Fruit fly (Drosophila melanogaster) whole organism, embryonic: ENCODE data around the gene CG13067.

ENCODE experiments used
- ATbp ChIP-seq: fragments of 200-800 bp; sonication (Bioruptor generic); optimal IDR thresholded peaks from 2 replicates; lab custom pipeline; 2017; ENCODE audit warnings: missing biosample characterization, mild to moderate bottlenecking, missing genetic modification characterization, missing genetic modification reagents
- Asciz ChIP-seq: fragments of 200-800 bp; sonication (Bioruptor generic); optimal IDR thresholded peaks from 2 replicates; lab custom pipeline; 2017; ENCODE audit warnings: missing biosample characterization, mild to moderate bottlenecking, missing genetic modification characterization, missing genetic modification reagents
- Awh ChIP-seq: fragments of 200-800 bp; sonication (Bioruptor generic); IDR thresholded peaks from 2 replicates; pipeline ENCODE4, ENCODE4 v1.3.6; 2022; ENCODE audit warnings: missing biosample characterization, missing genetic modification characterization
- CG11398 ChIP-seq: fragments of 200-800 bp; sonication (Bioruptor generic); optimal IDR thresholded peaks from 2 replicates; lab custom pipeline; 2016; ENCODE audit warnings: missing biosample characterization, missing genetic modification characterization
- CG12071 ChIP-seq: fragments of 200-800 bp; sonication (Bioruptor generic); optimal IDR thresholded peaks from 3 replicates; lab custom pipeline; 2018; ENCODE audit warnings: missing biosample characterization, mild to moderate bottlenecking, missing genetic modification characterization
- CG15269 ChIP-seq: fragments of 200-800 bp; sonication (Bioruptor generic); optimal IDR thresholded peaks from 2 replicates; lab custom pipeline; 2018; ENCODE audit warnings: missing biosample characterization, mild to moderate bottlenecking, missing genetic modification characterization, moderate library complexity
- CG1647 ChIP-seq: fragments of 200-800 bp; sonication (Bioruptor generic); optimal IDR thresholded peaks from 3 replicates; lab custom pipeline; 2016; ENCODE audit warnings: missing biosample characterization, missing genetic modification characterization
- CG17802 ChIP-seq: fragments of 200-800 bp; sonication (Bioruptor generic); optimal IDR thresholded peaks from 2 replicates; lab custom pipeline; 2018; ENCODE audit warnings: missing biosample characterization, mild to moderate bottlenecking, missing genetic modification characterization, moderate library complexity
- CG1832 ChIP-seq: fragments of 200-800 bp; sonication (Bioruptor generic); optimal IDR thresholded peaks from 2 replicates; lab custom pipeline; 2017; ENCODE audit warnings: missing biosample characterization, mild to moderate bottlenecking, missing genetic modification characterization, inconsistent platforms
- CG30431 ChIP-seq: fragments of 200-800 bp; sonication (Bioruptor generic); optimal IDR thresholded peaks from 2 replicates; lab custom pipeline; 2017; ENCODE audit warnings: missing biosample characterization, missing genetic modification characterization
- CG3065 ChIP-seq: fragments of 200-800 bp; sonication (Bioruptor generic); optimal IDR thresholded peaks from 2 replicates; lab custom pipeline; 2016; ENCODE audit warnings: missing biosample characterization, missing genetic modification characterization
- CG31365 ChIP-seq: fragments of 200-800 bp; sonication (Bioruptor generic); optimal IDR thresholded peaks from 2 replicates; lab custom pipeline; 2018; ENCODE audit warnings: missing biosample characterization, mild to moderate bottlenecking, missing genetic modification characterization
- CG31441 ChIP-seq: fragments of 200-800 bp; sonication (Bioruptor generic); IDR thresholded peaks from 2 replicates; pipeline ENCODE4 v1.3.6; 2022; ENCODE audit warnings: missing biosample characterization, missing genetic modification characterization
- CG3281 ChIP-seq: fragments of 200-800 bp; sonication (Bioruptor generic); optimal IDR thresholded peaks from 3 replicates; lab custom pipeline; 2017; ENCODE audit warnings: missing biosample characterization, mild to moderate bottlenecking, missing genetic modification characterization
- CG7372 ChIP-seq: fragments of 200-800 bp; sonication (Bioruptor generic); IDR thresholded peaks from 2 replicates; pipeline ENCODE4 v1.3.6; 2022; ENCODE audit warnings: missing biosample characterization, missing genetic modification characterization
- CG8281 ChIP-seq: fragments of 200-800 bp; sonication (Bioruptor generic); optimal IDR thresholded peaks from 2 replicates; lab custom pipeline; 2018; ENCODE audit warnings: missing biosample characterization, mild to moderate bottlenecking, missing genetic modification characterization, moderate library complexity
- CG9215 ChIP-seq: fragments of 200-800 bp; sonication (Bioruptor generic); IDR thresholded peaks from 2 replicates; pipeline ENCODE4 v1.3.6; 2022; ENCODE audit warnings: missing biosample characterization, missing genetic modification characterization
- CrebB ChIP-seq: fragments of 200-800 bp; sonication (Bioruptor generic); optimal IDR thresholded peaks from 3 replicates; lab custom pipeline; 2018; ENCODE audit warnings: missing biosample characterization, mild to moderate bottlenecking, missing genetic modification characterization
- D ChIP-seq, 2 experiments: fragments of 200-800 bp in 1 of 2; fragments of >200 bp in 1 of 2; sonication (Bioruptor generic) in 1 of 2; optimal IDR thresholded peaks; 2 replicates in 1 of 2; 3 replicates in 1 of 2; lab custom pipeline; 2017; ENCODE audit warnings: mild to moderate bottlenecking in 1 of 2, missing biosample characterization in 1 of 2, missing genetic modification characterization in 1 of 2, missing genetic modification reagents in 1 of 2
- Dbx ChIP-seq: fragments of 200-800 bp; sonication (Bioruptor generic); IDR thresholded peaks from 3 replicates; pipeline ENCODE4 v1.3.6; 2022; ENCODE audit warnings: missing biosample characterization, missing genetic modification characterization
- Deaf1 ChIP-seq: fragments of 200-800 bp; optimal IDR thresholded peaks from 3 replicates; lab custom pipeline; 2019; ENCODE audit warnings: missing biosample characterization, mild to moderate bottlenecking, missing genetic modification characterization, moderate library complexity
- Dfd ChIP-seq, 2 experiments: fragments of >200 bp; optimal IDR thresholded peaks; 2 replicates each; lab custom pipeline; 2017; ENCODE audit warnings: missing biosample characterization in 2 of 2, missing genetic modification characterization in 2 of 2
- Dip3 ChIP-seq: fragments of 200-800 bp; sonication (Bioruptor generic); optimal IDR thresholded peaks from 3 replicates; lab custom pipeline; 2016; ENCODE audit warnings: missing biosample characterization, missing genetic modification characterization
- Dref ChIP-seq: fragments of 200-800 bp; sonication (Bioruptor generic); IDR thresholded peaks from 2 replicates; pipeline ENCODE4 v1.3.6; 2022; ENCODE audit warnings: missing biosample characterization, missing genetic modification characterization
- Drgx ChIP-seq: fragments of 200-800 bp; sonication (Bioruptor generic); IDR thresholded peaks from 2 replicates; pipeline ENCODE4 v1.3.6; 2022; ENCODE audit warnings: missing biosample characterization, missing genetic modification characterization
- Ets65A ChIP-seq: fragments of 200-800 bp; sonication (Bioruptor generic); peaks from one replicate; lab custom pipeline; 2016; ENCODE audit warnings: missing biosample characterization, missing genetic modification characterization
- Gsc ChIP-seq: fragments of 200-800 bp; sonication (Bioruptor generic); IDR thresholded peaks from 2 replicates; pipeline ENCODE4 v1.3.6; 2022; ENCODE audit warnings: missing biosample characterization, missing genetic modification characterization
- Hr51 ChIP-seq, 2 experiments: fragments of 200-800 bp; sonication (Bioruptor generic); optimal IDR thresholded peaks; 2 replicates in 1 of 2; 3 replicates in 1 of 2; lab custom pipeline; 2016 to 2018; ENCODE audit warnings: missing biosample characterization in 2 of 2, missing genetic modification characterization in 2 of 2, mild to moderate bottlenecking in 1 of 2, moderate library complexity in 1 of 2
- Hr78 ChIP-seq, 2 experiments: fragments of 200-800 bp in 1 of 2; fragments of >200 bp in 1 of 2; sonication (Bioruptor generic) in 1 of 2; optimal IDR thresholded peaks; 2 replicates each; lab custom pipeline; 2017 to 2019; ENCODE audit warnings: missing biosample characterization in 2 of 2, missing genetic modification characterization in 2 of 2, mild to moderate bottlenecking in 1 of 2, moderate library complexity in 1 of 2
- Med ChIP-seq: fragments of 200-800 bp; sonication (Bioruptor generic); peaks from one replicate; lab custom pipeline; 2016; ENCODE audit warnings: missing biosample characterization, missing genetic modification characterization, mild to moderate bottlenecking, inconsistent platforms, moderate library complexity
- Mes4 ChIP-seq: fragments of 200-800 bp; sonication (Bioruptor generic); optimal IDR thresholded peaks from 2 replicates; lab custom pipeline; 2016; ENCODE audit warnings: missing biosample characterization, missing genetic modification characterization
- NC2α ChIP-seq: fragments of 200-800 bp; sonication (Bioruptor generic); optimal IDR thresholded peaks from 2 replicates; lab custom pipeline; 2016; ENCODE audit warnings: missing biosample characterization, missing genetic modification characterization
- Sry-β ChIP-seq: fragments of 200-800 bp; sonication (Bioruptor generic); optimal IDR thresholded peaks from 2 replicates; lab custom pipeline; 2018; ENCODE audit warnings: missing biosample characterization, mild to moderate bottlenecking, missing genetic modification characterization, moderate library complexity
- Xrp1 ChIP-seq: fragments of 200-800 bp; sonication (Bioruptor generic); IDR thresholded peaks from 2 replicates; pipeline ENCODE4 v1.3.6; 2022; ENCODE audit warnings: missing biosample characterization, missing genetic modification characterization
- abd-A ChIP-seq: fragments of 200-800 bp; sonication (Bioruptor generic); optimal IDR thresholded peaks from 3 replicates; lab custom pipeline; 2019; ENCODE audit warnings: missing biosample characterization, mild to moderate bottlenecking, missing genetic modification characterization, moderate library complexity
- ash1 ChIP-seq: fragments of 200-800 bp; sonication (Bioruptor generic); optimal IDR thresholded peaks from 2 replicates; lab custom pipeline; 2018; ENCODE audit warnings: missing biosample characterization, mild to moderate bottlenecking, missing genetic modification characterization
- esg ChIP-seq: fragments of 200-800 bp; sonication (Bioruptor generic); conservative IDR thresholded peaks from 2 replicates; pipeline ENCODE4 v1.3.6; 2022; ENCODE audit warnings: missing biosample characterization, missing genetic modification characterization
- fru ChIP-seq: fragments of >200 bp; optimal IDR thresholded peaks from 2 replicates; lab custom pipeline; 2017
- lbe ChIP-seq: fragments of 200-800 bp; sonication (Bioruptor generic); optimal IDR thresholded peaks from 2 replicates; lab custom pipeline; 2016; ENCODE audit warnings: missing biosample characterization, mild to moderate bottlenecking, missing genetic modification characterization
- lmd ChIP-seq: fragments of 200-800 bp; sonication (Bioruptor generic); IDR thresholded peaks from 2 replicates; pipeline ENCODE4 v1.3.6; 2022; ENCODE audit warnings: missing biosample characterization, missing genetic modification characterization
- oc ChIP-seq: fragments of 200-800 bp; sonication (Bioruptor generic); optimal IDR thresholded peaks from 2 replicates; lab custom pipeline; 2018; ENCODE audit warnings: missing biosample characterization, mild to moderate bottlenecking, missing genetic modification characterization, moderate library complexity
- pita ChIP-seq: fragments of 200-800 bp; sonication (Bioruptor generic); optimal IDR thresholded peaks from 2 replicates; lab custom pipeline; 2017; ENCODE audit warnings: missing biosample characterization, mild to moderate bottlenecking, missing genetic modification characterization
- tna ChIP-seq: fragments of 200-800 bp; sonication (Bioruptor generic); IDR thresholded peaks from 2 replicates; pipeline ENCODE4 v1.3.6; 2022; ENCODE audit warnings: missing biosample characterization, missing genetic modification characterization; ENCODE audit not compliant: partially characterized antibody
- vvl ChIP-seq: fragments of 200-800 bp; sonication (Bioruptor generic); IDR thresholded peaks from 2 replicates; pipeline ENCODE4 v1.3.6; 2022; ENCODE audit warnings: missing biosample characterization, missing genetic modification characterization

Gene CG13067

dm6 chr3L:16275391-16276017 is 4.4 kb downstream of the CG13067 start:
- TF ChIP-seq Dref (GFP tag; lab: Robert Waterston, UW) (0 out of 2 replicates have a peak, but pooled peaks have one; percentile 9), Ets65A (GFP tag; lab: Kevin White, UChicago) (peak; percentile 11), Hr51 (GFP tag; optimal IDR thresholded peaks at IDR 0.05; lab: Kevin White, UChicago) (no peak)

dm6 chr3L:16277135-16277534 is 6.1 kb downstream of the CG13067 start, which contains the start of gene CG13065:
Gene CG13065 (plus strand): TSS chr3L:16277435.
- no peak for TF ChIP-seq CG7372 (GFP tag; lab: Robert Waterston, UW)
- no peak for TF ChIP-seq CG1647 (GFP tag; lab: Kevin White, UChicago)
- no peak for TF ChIP-seq CG8281 (tag; lab: Kevin White, UChicago)
- TF ChIP-seq CG31441 (GFP tag; lab: Robert Waterston, UW), result no peak

dm6 chr3L:16279171-16279570 is 8.1 kb downstream of the CG13067 start, which contains the start of gene CG13050:
Gene CG13050 (minus strand): TSS chr3L:16279271.
- TF ChIP-seq Dbx (GFP tag; lab: Robert Waterston, UW) (no peak), vvl (GFP tag; lab: Robert Waterston, UW) (no peak), oc (tag; lab: Kevin White, UChicago) (no peak), ash1 (GFP tag; lab: Kevin White, UChicago) (no peak), Deaf1 (tag; lab: Kevin White, UChicago) (no peak), pita (GFP tag; lab: Kevin White, UChicago) (no peak), D (optimal IDR thresholded peaks at IDR 0.05; lab: Kevin White, UChicago) (no peak), D (GFP tag; optimal IDR thresholded peaks at IDR 0.05; lab: Kevin White, UChicago) (no peak), esg (no peak), Dip3 (GFP tag; lab: Kevin White, UChicago) (no peak), CrebB (tag; lab: Kevin White, UChicago) (no peak), CG3281 (GFP tag; lab: Kevin White, UChicago) (no peak), lbe (GFP tag; lab: Kevin White, UChicago) (no peak), Drgx (GFP tag; lab: Robert Waterston, UW) (no peak)
- TF ChIP-seq, all 482 proteins: peak for 0

dm6 chr3L:16279987-16280454 is 8.9 kb downstream of the CG13067 start, which contains the start of gene CG13064:
Gene CG13064 (plus strand): TSS chr3L:16280404.
- TF ChIP-seq Awh (GFP tag; lab: Robert Waterston, UW), result peak; percentile 19; the same call in 1 of the 2 replicates
- TF ChIP-seq NC2α, result no peak
- no peak for TF ChIP-seq Xrp1
- TF ChIP-seq Med (GFP tag; lab: Kevin White, UChicago), result no peak
- peak; percentile 75 for TF ChIP-seq abd-A (tag; lab: Kevin White, UChicago)
- peak; percentile 27 for TF ChIP-seq CG15269
- no peak for TF ChIP-seq CG30431 (GFP tag; lab: Kevin White, UChicago)
- TF ChIP-seq fru, result no peak
- TF ChIP-seq CG11398, result no peak
- no peak for TF ChIP-seq Sry-β (GFP tag; lab: Kevin White, UChicago)
- TF ChIP-seq Mes4 (GFP tag; lab: Kevin White, UChicago), result no peak
- TF ChIP-seq CG31365, result no peak
- no peak for TF ChIP-seq tna (GFP tag; lab: Robert Waterston, UW)
- no peak for TF ChIP-seq D (optimal IDR thresholded peaks at IDR 0.05; lab: Kevin White, UChicago)
- TF ChIP-seq D (GFP tag; optimal IDR thresholded peaks at IDR 0.05; lab: Kevin White, UChicago), result no peak
- TF ChIP-seq ATbp (GFP tag; lab: Kevin White, UChicago), result no peak
- no peak for TF ChIP-seq Gsc (GFP tag; lab: Robert Waterston, UW)
- TF ChIP-seq Asciz (GFP tag; lab: Kevin White, UChicago), result no peak
- no peak for TF ChIP-seq CG17802 (tag; lab: Kevin White, UChicago)
- no peak for TF ChIP-seq lmd (GFP tag; lab: Robert Waterston, UW)
- TF ChIP-seq Hr78 (GFP tag; optimal IDR thresholded peaks at IDR 0.05; lab: Kevin White, UChicago), result peak in 1 of 2 experiments; percentile 87
- no peak for TF ChIP-seq Ets65A (GFP tag; lab: Kevin White, UChicago)
- no peak for TF ChIP-seq CG3065 (GFP tag; lab: Kevin White, UChicago)
- no peak for TF ChIP-seq Dfd (GFP tag; optimal IDR thresholded peaks at IDR 0.05; lab: Kevin White, UChicago)
- no peak for TF ChIP-seq CG1832
- TF ChIP-seq CG9215, result no peak
- TF ChIP-seq CG12071, result no peak
